Worm (Caenorhabditis elegans): Measurements from ENCODE around the gene col-122.

col-122 gene

DNA sequence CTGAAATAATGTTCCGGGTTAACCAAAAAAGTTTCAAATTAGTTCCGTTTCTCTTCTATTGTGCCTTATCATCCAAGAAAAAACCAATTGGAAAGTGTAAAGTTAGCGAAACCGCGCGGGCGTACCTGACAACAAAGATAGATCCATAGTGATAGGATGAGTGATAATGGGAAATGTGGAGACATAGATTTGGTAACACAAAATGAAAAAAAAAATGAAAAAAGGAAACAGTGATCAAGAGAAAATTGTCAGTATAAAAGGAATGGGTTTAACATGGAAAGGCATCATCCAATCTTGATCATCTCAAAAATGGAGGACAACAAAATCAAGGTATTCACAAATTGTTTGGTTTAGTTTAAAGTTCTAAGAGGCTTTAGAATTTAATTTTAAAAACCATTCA lies at the start of gene col-122:
col-122 (plus strand) TSS at position 301 of the 400 bp plus-strand sequence.
- no peak for TF ChIP-seq unc-62 (GFP tag; optimal IDR thresholded peaks at IDR 0.05)

- TF ChIP-seq unc-62 (GFP tag; optimal IDR thresholded peaks at IDR 0.05) = no peak
Measured at ce11 chrIV:9514132-9514531, 49.0 kb upstream of the col-122 start.

ce11 chrIV:9516831-9517230 lies 46.3 kb upstream of the col-122 start, which contains the start of gene C33A12.19:
Gene C33A12.19, plus strand, starts transcription at chrIV:9516999.
- TF ChIP-seq unc-62 (GFP tag; optimal IDR thresholded peaks at IDR 0.05) = no peak

ce11 chrIV:9518608-9519007 lies 44.6 kb upstream of the col-122 start, which contains the start of gene nlp-35:
Gene nlp-35, minus strand, starts transcription at chrIV:9518926.
- no peak for TF ChIP-seq unc-62 (GFP tag; optimal IDR thresholded peaks at IDR 0.05)

DNA sequence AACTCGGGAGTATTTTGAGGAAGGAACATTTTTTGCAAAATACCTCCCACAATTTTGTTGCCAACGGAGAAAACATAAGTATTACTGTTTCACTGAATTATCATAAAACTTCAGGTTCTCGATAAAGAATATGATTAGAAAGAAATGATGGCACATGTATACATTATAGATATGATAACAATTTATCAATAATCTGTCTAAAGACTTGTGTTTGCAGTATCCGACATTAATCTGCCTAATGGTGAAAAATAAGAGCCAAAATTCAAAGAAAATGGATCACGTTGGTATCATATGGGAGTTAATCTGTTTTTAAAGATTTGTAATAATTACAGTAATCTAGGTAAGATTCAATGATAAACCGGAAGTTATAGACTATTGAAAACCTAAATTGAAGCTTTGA lies 42.5 kb upstream of the col-122 start:
- TF ChIP-seq unc-62 (GFP tag; optimal IDR thresholded peaks at IDR 0.05) = no peak

DNA sequence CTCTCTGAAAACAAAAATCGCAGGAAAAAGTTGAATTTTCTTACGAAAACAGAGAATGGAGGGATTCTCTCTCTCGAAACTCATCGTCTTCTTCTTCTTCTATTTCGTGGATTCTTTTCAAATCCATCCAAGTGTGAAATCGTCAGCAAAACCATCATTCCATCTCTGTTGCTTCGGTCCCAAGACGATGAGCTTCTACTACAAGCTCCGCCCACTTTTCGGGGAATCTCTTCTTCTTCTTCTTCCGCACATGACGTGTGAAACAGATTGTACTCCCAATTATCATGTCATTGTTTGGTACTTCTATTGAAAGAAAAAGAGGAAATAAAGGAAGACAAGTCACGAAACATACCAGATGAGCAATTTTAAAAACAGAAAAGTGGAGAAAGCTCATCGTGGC lies 40.0 kb upstream of the col-122 start:
- no peak for TF ChIP-seq unc-62 (GFP tag; optimal IDR thresholded peaks at IDR 0.05)

ce11 chrIV:9524849-9525460 lies 38.2 kb upstream of the col-122 start, which contains the start of gene ndua-5:
Gene ndua-5, minus strand, starts transcription at chrIV:9524899.
- TF ChIP-seq unc-62 (GFP tag; optimal IDR thresholded peaks at IDR 0.05) = no peak

DNA sequence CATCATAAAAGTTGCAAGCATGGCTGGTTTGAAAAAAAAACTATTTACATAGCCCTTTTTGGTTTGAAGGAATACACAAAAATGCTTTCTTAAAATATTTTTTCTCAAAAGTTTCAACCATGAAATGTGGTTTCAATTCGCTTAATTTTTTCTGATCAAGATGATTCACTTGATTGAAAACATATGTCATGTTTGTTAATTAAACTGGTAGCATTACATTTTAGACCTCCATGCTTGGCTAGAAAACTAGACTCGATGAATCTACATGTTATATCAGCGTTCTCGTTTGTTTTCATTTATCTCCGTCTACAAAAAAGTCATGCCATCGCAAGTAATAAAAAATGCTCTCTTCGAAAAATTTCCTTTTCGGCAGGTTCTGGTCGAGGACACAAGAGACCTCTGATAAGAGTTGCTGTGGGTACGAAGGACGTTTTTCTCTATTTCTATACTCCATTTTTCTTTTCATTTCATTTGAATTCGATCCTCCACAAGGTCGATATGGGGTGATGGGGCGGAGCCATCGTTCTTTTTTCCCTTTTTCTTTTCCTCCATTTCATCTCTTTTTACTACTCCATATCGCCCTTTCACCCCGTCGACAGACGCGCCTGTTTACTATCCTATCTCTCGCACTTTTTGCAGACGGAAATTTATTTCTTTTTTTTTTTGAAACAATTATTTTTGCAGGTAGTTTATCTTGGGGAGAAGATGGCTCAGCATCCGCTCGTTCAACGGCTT lies 37.3 kb upstream of the col-122 start, which contains the start of gene elo-1:
elo-1 (plus strand) TSS at position 685 of the 735 bp plus-strand sequence.
- no peak for TF ChIP-seq unc-62 (GFP tag; optimal IDR thresholded peaks at IDR 0.05)

- no peak for TF ChIP-seq unc-62 (GFP tag; optimal IDR thresholded peaks at IDR 0.05)
Measured at ce11 chrIV:9527002-9527401, 36.2 kb upstream of the col-122 start.

DNA sequence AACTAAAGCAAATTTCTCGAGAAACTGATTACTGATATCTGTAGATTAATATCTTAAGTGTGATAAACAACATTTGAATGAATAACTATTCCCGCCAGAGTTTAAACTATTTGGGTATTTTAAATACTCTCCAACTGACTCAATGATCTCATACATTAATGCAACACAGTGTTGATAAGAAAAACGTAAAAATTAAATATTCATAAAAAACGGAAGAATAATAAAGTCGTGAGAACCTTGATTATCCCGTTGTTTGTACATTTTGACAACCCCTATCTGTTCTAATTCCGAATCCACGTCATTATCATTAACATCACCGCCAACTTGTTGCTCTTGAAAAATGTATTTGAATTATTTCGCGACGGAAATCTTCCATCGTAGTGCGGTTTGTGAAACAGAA lies 33.5 kb upstream of the col-122 start, which contains the start of gene elo-7:
elo-7 (plus strand) TSS at position 301 of the 400 bp plus-strand sequence.
- TF ChIP-seq unc-62 (GFP tag; optimal IDR thresholded peaks at IDR 0.05) = no peak

DNA sequence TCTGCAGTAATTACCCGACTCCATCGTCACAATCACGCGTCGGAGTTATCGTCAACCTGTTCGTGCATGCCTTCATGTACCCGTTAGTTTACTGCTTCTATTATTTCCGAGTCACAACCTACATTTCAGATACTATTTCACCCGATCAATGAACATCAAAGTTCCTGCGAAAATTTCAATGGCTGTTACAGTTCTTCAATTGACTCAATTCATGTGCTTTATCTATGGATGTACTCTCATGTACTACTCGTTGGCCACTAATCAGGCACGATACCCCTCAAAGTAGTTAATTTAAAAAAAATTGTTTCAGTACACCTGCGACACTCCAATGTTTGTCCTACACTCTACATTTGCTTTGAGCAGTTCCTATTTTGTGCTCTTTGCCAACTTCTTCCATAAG lies 32.4 kb upstream of the col-122 start:
- no peak for TF ChIP-seq unc-62 (GFP tag; optimal IDR thresholded peaks at IDR 0.05)

DNA sequence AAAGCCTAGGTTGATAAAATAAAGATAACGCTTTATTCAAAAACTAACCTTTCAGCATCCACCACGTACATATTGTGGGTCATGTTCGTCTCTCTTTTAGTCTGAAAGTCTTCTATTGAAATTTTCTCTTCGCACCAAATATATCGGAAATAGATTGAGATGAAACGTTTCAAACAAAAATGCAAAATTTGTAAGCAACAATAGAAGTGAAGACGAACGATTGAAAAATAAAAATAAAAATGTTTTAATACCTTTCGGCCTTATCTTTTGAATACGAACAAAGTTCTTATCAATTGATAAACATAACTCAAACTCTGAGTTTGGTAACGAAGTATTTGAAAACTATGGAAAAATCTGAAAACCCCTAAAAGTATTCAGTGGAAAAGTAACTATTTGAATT lies 30.1 kb upstream of the col-122 start, which contains the start of gene F56H11.2:
F56H11.2 (minus strand) TSS at position 101 of the 400 bp plus-strand sequence.
- no peak for TF ChIP-seq unc-62 (GFP tag; optimal IDR thresholded peaks at IDR 0.05)

DNA sequence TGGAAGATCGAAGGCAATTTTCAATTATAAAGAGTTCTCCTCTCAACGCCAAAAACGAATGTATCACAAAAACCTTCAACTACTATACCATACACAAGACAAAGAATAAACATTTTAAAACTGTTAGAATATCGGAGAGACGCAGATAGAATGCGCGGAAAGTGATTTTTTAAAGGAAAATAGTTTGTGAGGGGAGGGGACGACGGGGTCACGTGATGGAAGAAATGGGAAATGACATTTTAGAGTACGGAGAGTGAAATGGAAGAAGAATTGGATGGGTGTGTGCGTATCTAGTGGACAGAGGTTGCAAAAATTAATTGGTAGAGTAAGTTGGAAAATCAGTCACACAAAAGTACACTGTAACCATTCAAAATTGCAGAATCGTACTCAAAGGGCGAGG lies 28.8 kb upstream of the col-122 start:
- no peak for TF ChIP-seq unc-62 (GFP tag; optimal IDR thresholded peaks at IDR 0.05)

- no peak for TF ChIP-seq unc-62 (GFP tag; optimal IDR thresholded peaks at IDR 0.05)
Measured at ce11 chrIV:9535105-9535504, 28.1 kb upstream of the col-122 start.

DNA sequence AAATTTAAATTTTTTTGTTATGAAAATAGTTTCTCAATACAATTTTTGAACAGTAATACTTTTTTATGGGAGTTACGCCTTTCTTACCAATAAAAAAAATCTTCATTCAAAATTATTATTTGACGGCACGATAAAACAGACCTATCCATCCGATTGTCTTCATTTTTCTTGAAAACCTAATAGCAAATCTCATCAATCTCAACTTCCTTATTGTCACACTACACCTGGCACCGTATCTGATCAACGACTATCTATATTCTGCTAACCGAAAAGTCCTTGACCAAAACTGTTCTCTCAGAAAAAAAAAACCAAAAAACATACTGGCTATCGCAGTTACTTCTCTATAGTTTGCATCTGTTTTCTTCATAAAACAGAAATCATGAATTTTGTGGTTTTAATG lies 27.1 kb upstream of the col-122 start:
- no peak for TF ChIP-seq unc-62 (GFP tag; optimal IDR thresholded peaks at IDR 0.05)

- no peak for TF ChIP-seq unc-62 (GFP tag; optimal IDR thresholded peaks at IDR 0.05)
Measured at ce11 chrIV:9537500-9537899, 25.7 kb upstream of the col-122 start.

ce11 chrIV:9538214-9538613 lies 25.0 kb upstream of the col-122 start:
- no peak for TF ChIP-seq unc-62 (GFP tag; optimal IDR thresholded peaks at IDR 0.05)

Data from whole organism, dauer.